Worm (Caenorhabditis elegans): ENCODE results near the gene K06H6.4.

Gene K06H6.4

ce11 chrV:581616-582015 lies 2.5 kb downstream of the K06H6.4 start, which contains the start of gene nstp-7:
Gene nstp-7 (plus strand): TSS chrV:581916.
- no peak for TF ChIP-seq sdc-2 (tag; optimal IDR thresholded peaks at IDR 0.05)
- TF ChIP-seq C38D4.7 (GFP tag; optimal IDR thresholded peaks at IDR 0.05), result no peak
- no peak for TF ChIP-seq ztf-16 (tag; optimal IDR thresholded peaks at IDR 0.05)
- TF ChIP-seq hlh-13 (GFP tag; optimal IDR thresholded peaks at IDR 0.05), result no peak

ce11 chrV:585472-585871 lies 6.4 kb downstream of the K06H6.4 start, which contains the start of gene K06H6.2:
Gene K06H6.2 (plus strand): TSS chrV:585772.
- TF ChIP-seq elt-4 (tag; optimal IDR thresholded peaks at IDR 0.05) (no peak), fkh-6 (tag; optimal IDR thresholded peaks at IDR 0.05) (no peak), ceh-14 (tag; optimal IDR thresholded peaks at IDR 0.05) (no peak), sdc-2 (tag; optimal IDR thresholded peaks at IDR 0.05) (no peak), hlh-8 (tag; optimal IDR thresholded peaks at IDR 0.05) (no peak), sox-4 (tag; optimal IDR thresholded peaks at IDR 0.05) (no peak), hlh-30 (tag; optimal IDR thresholded peaks at IDR 0.05; ENCODE audit: insufficient read depth) (no peak)

DNA sequence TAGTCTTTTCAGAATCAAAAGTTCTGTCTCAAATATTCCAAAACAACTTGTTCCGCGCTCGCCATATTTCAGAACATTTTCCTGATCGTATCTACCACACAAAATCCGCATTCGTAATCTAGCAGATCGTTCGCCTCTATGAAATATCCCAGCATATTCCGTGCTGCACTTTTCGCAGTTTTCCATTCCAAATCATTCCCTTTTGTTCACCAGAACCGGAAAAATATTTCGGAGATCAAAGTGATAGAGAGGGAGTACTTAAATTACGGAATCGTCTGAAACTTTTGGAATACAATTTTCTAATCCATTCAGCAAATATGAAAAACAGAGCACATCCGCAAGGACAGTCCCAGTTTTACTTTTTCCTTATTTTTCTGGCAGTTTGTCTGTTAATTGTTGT lies 8.7 kb downstream of the K06H6.4 start, which contains the start of gene K06H6.1:
K06H6.1 (plus strand) TSS at position 301 of the 400 bp plus-strand sequence.
- TF ChIP-seq ama-1 (optimal IDR thresholded peaks at IDR 0.05), result no peak
- TF ChIP-seq sox-4 (tag; optimal IDR thresholded peaks at IDR 0.05), result no peak

- no peak for TF ChIP-seq C38D4.7 (GFP tag; optimal IDR thresholded peaks at IDR 0.05)
- TF ChIP-seq fax-1 (tag; optimal IDR thresholded peaks at IDR 0.05), result no peak
- TF ChIP-seq ceh-34 (tag; optimal IDR thresholded peaks at IDR 0.05), result no peak
- no peak for TF ChIP-seq ceh-2 (tag; optimal IDR thresholded peaks at IDR 0.05)
- no peak for TF ChIP-seq pax-1 (tag; optimal IDR thresholded peaks at IDR 0.05)
- no peak for TF ChIP-seq unc-86 (tag; optimal IDR thresholded peaks at IDR 0.05)
- no peak for TF ChIP-seq sox-2 (GFP tag; IDR thresholded peaks at IDR 0.05)
- no peak for TF ChIP-seq hlh-15 (tag; optimal IDR thresholded peaks at IDR 0.05)
- no peak for TF ChIP-seq ceh-24 (tag; optimal IDR thresholded peaks at IDR 0.05)
- TF ChIP-seq ref-2 (tag; optimal IDR thresholded peaks at IDR 0.05), result no peak
- TF ChIP-seq npax-4 (tag; optimal IDR thresholded peaks at IDR 0.05), result no peak
- no peak for TF ChIP-seq ets-4 (tag; optimal IDR thresholded peaks at IDR 0.05)
These were observed 11.1 kb downstream of the K06H6.4 start, which contains the start of gene ZK488.6 for ce11 chrV:590182-590581. Gene ZK488.6 (plus strand): TSS chrV:590482.

DNA sequence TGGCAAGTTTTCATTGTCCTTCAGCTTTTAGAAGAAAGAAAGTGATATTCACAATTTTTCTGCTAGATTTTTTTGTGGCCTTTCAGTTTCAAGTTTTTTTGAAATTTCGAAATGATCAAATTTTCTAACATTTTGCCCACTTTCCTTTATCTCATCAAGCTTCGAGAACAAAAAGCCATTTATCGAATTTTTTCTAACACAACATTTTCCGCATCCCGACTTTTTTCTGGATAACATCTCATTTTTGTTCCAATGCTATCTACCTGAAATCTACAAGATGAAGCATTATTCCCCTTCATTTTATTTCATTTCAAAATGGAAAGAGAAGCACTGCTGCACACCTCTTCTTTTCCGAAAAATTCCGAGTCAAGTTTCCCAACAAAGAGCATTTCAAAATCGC lies 13.9 kb downstream of the K06H6.4 start, which contains the start of gene ZK488.5:
ZK488.5 (plus strand) TSS at position 301 of the 400 bp plus-strand sequence.
- TF ChIP-seq T23F11.4 (GFP tag; optimal IDR thresholded peaks at IDR 0.05), result no peak
- TF ChIP-seq zip-5 (tag; optimal IDR thresholded peaks at IDR 0.05), result no peak
- TF ChIP-seq ceh-45 (GFP tag; IDR thresholded peaks at IDR 0.05), result no peak
- no peak for TF ChIP-seq pha-4 (tag; optimal IDR thresholded peaks at IDR 0.05)
- no peak for TF ChIP-seq ceh-19 (GFP tag; optimal IDR thresholded peaks at IDR 0.05)
- no peak for TF ChIP-seq odd-2 (tag; optimal IDR thresholded peaks at IDR 0.05)
- TF ChIP-seq pros-1 (tag; optimal IDR thresholded peaks at IDR 0.05), result no peak
- no peak for TF ChIP-seq elt-4 (tag; optimal IDR thresholded peaks at IDR 0.05)
- no peak for TF ChIP-seq nhr-232 (tag; optimal IDR thresholded peaks at IDR 0.05)
- TF ChIP-seq madf-2 (tag; optimal IDR thresholded peaks at IDR 0.05), result no peak
- TF ChIP-seq elt-2 (tag; optimal IDR thresholded peaks at IDR 0.05), result no peak
- no peak for TF ChIP-seq C08G9.2 (tag; optimal IDR thresholded peaks at IDR 0.05)

DNA sequence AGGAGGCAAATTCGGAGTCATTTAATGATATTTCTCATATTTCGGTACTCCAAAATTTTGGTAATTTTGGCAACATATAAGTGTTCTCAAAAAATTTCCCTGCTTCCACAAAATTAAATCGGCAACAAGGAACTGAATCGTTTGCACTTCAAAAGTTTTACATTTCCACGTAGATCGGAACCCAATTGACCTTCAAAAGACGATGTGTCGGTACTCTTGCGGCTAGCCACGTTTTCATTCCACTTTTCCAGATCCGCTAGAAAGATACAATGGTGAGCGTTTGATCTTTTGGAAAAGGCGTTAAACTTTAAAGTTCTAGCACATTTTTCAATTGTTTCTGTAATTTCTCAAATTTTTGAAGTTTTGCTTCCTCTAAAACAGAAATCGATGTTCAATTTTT lies 17.8 kb downstream of the K06H6.4 start:
- no peak for TF ChIP-seq pros-1 (tag; optimal IDR thresholded peaks at IDR 0.05)
- no peak for TF ChIP-seq hlh-30 (tag; optimal IDR thresholded peaks at IDR 0.05; ENCODE audit: insufficient read depth)

Data from whole organism, late embryonic.